Worm (Caenorhabditis elegans) whole organism, young adult: ENCODE measurements around the gene lhfp-4.

Experiments
- F39B2.1 ChIP-seq: fragments of 200-800 bp; sonication (Bioruptor generic); IDR thresholded peaks from 2 replicates; pipeline ENCODE4 v1.3.6; 2022; ENCODE audit warnings: missing genetic modification reagents, missing genetic modification characterization, missing compliant biosample characterization
- hmg-20 ChIP-seq: fragments of 200-800 bp; sonication (Bioruptor generic); IDR thresholded peaks from 2 replicates; pipeline ENCODE4 v1.3.6; 2022; ENCODE audit warnings: missing genetic modification reagents, missing genetic modification characterization, missing compliant biosample characterization
- lag-1 ChIP-seq: fragments of 200-800 bp; sonication (Bioruptor generic); IDR thresholded peaks from 2 replicates; pipeline ENCODE4 v1.3.6; 2022; ENCODE audit warnings: missing genetic modification reagents, missing genetic modification characterization, missing compliant biosample characterization

- TF ChIP-seq hmg-20 (GFP tag; lab: Robert Waterston, UW) (no peak), lag-1 (GFP tag; lab: Robert Waterston, UW) (no peak), F39B2.1 (GFP tag; lab: Robert Waterston, UW) (no peak)
Observed at ce11 chrIV:17285263-17285662, 9.9 kb downstream of the lhfp-4 start.
